Worm (Caenorhabditis elegans): ENCODE measurements around the gene C41H7.2.
A peak's percentile ranks its signal among the peaks of the same experiment; 100 is the strongest.

The C41H7.2 gene

ce11 chrII:3014196-3014849 lies at the start of gene C41H7.2:
C41H7.2 (plus strand) TSS chrII:3014817.
- TF ChIP-seq unc-39 (tag; optimal IDR thresholded peaks at IDR 0.05): no peak
- peak; percentile 4 for TF ChIP-seq crh-2 (tag; optimal IDR thresholded peaks at IDR 0.05)
- TF ChIP-seq elt-3 (tag; optimal IDR thresholded peaks at IDR 0.05): no peak
- TF ChIP-seq fos-1 (tag; optimal IDR thresholded peaks at IDR 0.05): peak; percentile 85
- TF ChIP-seq mdl-1 (tag; optimal IDR thresholded peaks at IDR 0.05): no peak
- no peak for TF ChIP-seq nhr-129 (tag; optimal IDR thresholded peaks at IDR 0.05)

- TF ChIP-seq ZK546.5 (tag; optimal IDR thresholded peaks at IDR 0.05) (no peak), lin-13 (GFP tag; optimal IDR thresholded peaks at IDR 0.05) (no peak), ceh-16 (tag; optimal IDR thresholded peaks at IDR 0.05) (no peak), crh-2 (tag; optimal IDR thresholded peaks at IDR 0.05) (no peak), lin-39 (tag; optimal IDR thresholded peaks at IDR 0.05) (no peak), unc-55 (GFP tag; optimal IDR thresholded peaks at IDR 0.05) (no peak), nhr-12 (tag; optimal IDR thresholded peaks at IDR 0.05) (no peak), nhr-6 (tag; optimal IDR thresholded peaks at IDR 0.05) (no peak), ama-1 (optimal IDR thresholded peaks at IDR 0.05) (no peak), elt-1 (tag; optimal IDR thresholded peaks at IDR 0.05) (no peak), aly-2 (tag; optimal IDR thresholded peaks at IDR 0.05) (no peak), elt-3 (tag; optimal IDR thresholded peaks at IDR 0.05) (no peak), mdl-1 (tag; optimal IDR thresholded peaks at IDR 0.05) (no peak), R02D3.7 (tag; optimal IDR thresholded peaks at IDR 0.05) (no peak)
Measured at ce11 chrII:2965215-2965998, 49.2 kb upstream of the C41H7.2 start.

- TF ChIP-seq nhr-11 (tag; optimal IDR thresholded peaks at IDR 0.05) (no peak), elt-3 (tag; optimal IDR thresholded peaks at IDR 0.05) (no peak), gmeb-1 (tag; optimal IDR thresholded peaks at IDR 0.05) (no peak), sma-3 (GFP tag; optimal IDR thresholded peaks at IDR 0.05) (no peak), sem-4 (tag; optimal IDR thresholded peaks at IDR 0.05) (no peak)
Measured at ce11 chrII:2966350-2966749, 48.3 kb upstream of the C41H7.2 start.

ce11 chrII:2967064-2967463 lies 47.6 kb upstream of the C41H7.2 start:
- TF ChIP-seq nhr-77 (tag; optimal IDR thresholded peaks at IDR 0.05): no peak
- TF ChIP-seq sma-9 (GFP tag; optimal IDR thresholded peaks at IDR 0.05): peak; percentile 8
- no peak for TF ChIP-seq sma-9 (tag; optimal IDR thresholded peaks at IDR 0.05)
- peak; percentile 74 for TF ChIP-seq F13H6.1 (tag; optimal IDR thresholded peaks at IDR 0.05)
- no peak for TF ChIP-seq gmeb-1 (tag; optimal IDR thresholded peaks at IDR 0.05)

ce11 chrII:2973940-2974402 lies 40.6 kb upstream of the C41H7.2 start:
- TF ChIP-seq lin-39 (tag; optimal IDR thresholded peaks at IDR 0.05) (no peak), lin-11 (tag; optimal IDR thresholded peaks at IDR 0.05) (peak; percentile 86), unc-39 (tag; optimal IDR thresholded peaks at IDR 0.05) (no peak), snpc-4 (tag; optimal IDR thresholded peaks at IDR 0.05) (peak; percentile 72), aly-2 (tag; optimal IDR thresholded peaks at IDR 0.05) (no peak), nhr-12 (tag; optimal IDR thresholded peaks at IDR 0.05) (no peak), mab-5 (tag; optimal IDR thresholded peaks at IDR 0.05) (peak; percentile 95), crh-2 (tag; optimal IDR thresholded peaks at IDR 0.05) (peak; percentile 96), nhr-6 (tag; optimal IDR thresholded peaks at IDR 0.05) (peak; percentile 88), ztf-11 (tag; optimal IDR thresholded peaks at IDR 0.05) (peak; percentile 71), ama-1 (optimal IDR thresholded peaks at IDR 0.05) (peak; percentile 81), peb-1 (tag; optimal IDR thresholded peaks at IDR 0.05) (no peak), mdl-1 (tag; optimal IDR thresholded peaks at IDR 0.05) (peak; percentile 95 to 98), sma-3 (GFP tag; optimal IDR thresholded peaks at IDR 0.05) (peak; percentile 88), gmeb-1 (tag; optimal IDR thresholded peaks at IDR 0.05) (peak; percentile 91), ceh-16 (tag; optimal IDR thresholded peaks at IDR 0.05) (peak; percentile 83), ztf-1 (GFP tag; conservative IDR thresholded peaks at IDR 0.05) (no peak), nhr-237 (tag; optimal IDR thresholded peaks at IDR 0.05) (peak; percentile 69), elt-3 (tag; optimal IDR thresholded peaks at IDR 0.05) (no peak), nhr-23 (tag; optimal IDR thresholded peaks at IDR 0.05) (no peak), lin-13 (GFP tag; optimal IDR thresholded peaks at IDR 0.05) (peak; percentile 96), nhr-21 (tag; optimal IDR thresholded peaks at IDR 0.05) (peak; percentile 96), C34F6.9 (tag; optimal IDR thresholded peaks at IDR 0.05) (peak; percentile 90), nhr-10 (tag; optimal IDR thresholded peaks at IDR 0.05) (peak; percentile 51), nhr-77 (tag; optimal IDR thresholded peaks at IDR 0.05) (peak; percentile 30), egl-27 (tag; optimal IDR thresholded peaks at IDR 0.05) (peak; percentile 99), unc-55 (GFP tag; optimal IDR thresholded peaks at IDR 0.05) (peak; percentile 89), dmd-4 (tag; optimal IDR thresholded peaks at IDR 0.05) (no peak), ztf-4 (tag; optimal IDR thresholded peaks at IDR 0.05) (peak; percentile 96), lsy-2 (tag; optimal IDR thresholded peaks at IDR 0.05) (peak; percentile 90 to 93), alr-1 (tag; optimal IDR thresholded peaks at IDR 0.05) (no peak), mbf-1 (tag; optimal IDR thresholded peaks at IDR 0.05) (no peak), fos-1 (tag; optimal IDR thresholded peaks at IDR 0.05) (peak; percentile 87)
